Fruit fly (Drosophila melanogaster) whole organism: Measurements from ENCODE around the gene tral.

ENCODE experiments used
- CG8478 ChIP-seq: fragments of >200 bp; optimal IDR thresholded peaks from 2 replicates; lab custom pipeline; 2018; ENCODE audit warnings: inconsistent platforms
- Dll ChIP-seq: fragments of >200 bp; optimal IDR thresholded peaks from 2 replicates; lab custom pipeline; 2017
- EcR ChIP-seq, 2 experiments: fragments of >200 bp; optimal IDR thresholded peaks; 2 replicates each; lab custom pipeline; 2017; ENCODE audit warnings: missing biosample characterization in 2 of 2, missing genetic modification characterization in 2 of 2, missing genetic modification reagents in 2 of 2
- pan ChIP-seq: fragments of >200 bp; optimal IDR thresholded peaks from 2 replicates; lab custom pipeline; 2017
- psq ChIP-seq: fragments of >200 bp; optimal IDR thresholded peaks from 2 replicates; lab custom pipeline; 2017

DNA sequence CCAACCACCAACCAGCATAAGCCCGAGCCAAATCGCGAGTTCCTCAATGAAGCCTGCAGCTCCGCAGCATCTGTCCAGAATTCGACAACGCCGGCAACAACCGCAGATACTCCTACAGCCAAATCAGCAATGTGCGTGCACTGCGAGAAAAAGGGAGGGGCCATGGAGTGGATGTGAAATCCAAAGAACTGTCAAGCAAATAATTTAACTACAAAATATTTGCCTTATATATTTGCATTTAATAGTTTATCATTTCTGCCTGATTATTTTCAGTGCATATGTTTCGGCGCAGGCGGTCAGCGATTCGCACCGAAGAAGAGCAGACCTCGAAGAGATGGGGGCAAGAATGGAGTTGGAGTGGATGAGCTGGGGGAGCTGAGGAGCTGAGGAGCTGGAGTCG lies 36.8 kb downstream of the tral start:
- TF ChIP-seq Dll (lab: Kevin White, UChicago), result no peak
- TF ChIP-seq CG8478 (lab: Kevin White, UChicago), result no peak
- TF ChIP-seq EcR (GFP tag; optimal IDR thresholded peaks at IDR 0.05; lab: Kevin White, UChicago), result no peak
- no peak for TF ChIP-seq psq (lab: Kevin White, UChicago)
- TF ChIP-seq pan (lab: Kevin White, UChicago), result no peak
